Worm (Caenorhabditis elegans) whole organism, late embryonic: Measurements from ENCODE around the gene C44C1.6.

Source experiments
- C38D4.7 ChIP-seq: fragments of 200-800 bp; sonication (Bioruptor generic); optimal IDR thresholded peaks from 2 replicates; lab custom pipeline; 2018; ENCODE audit warnings: mild to moderate bottlenecking, missing genetic modification characterization, moderate library complexity, missing compliant biosample characterization
- F13H6.1 ChIP-seq: sonication (generic microtip); optimal IDR thresholded peaks from 2 replicates; lab custom pipeline; 2016; ENCODE audit warnings: missing genetic modification characterization, missing compliant biosample characterization
- K09A11.1 ChIP-seq: sonication (generic microtip); optimal IDR thresholded peaks from 2 replicates; lab custom pipeline; 2017; ENCODE audit warnings: antibody characterized with exemption, mild to moderate bottlenecking, missing genetic modification characterization, missing compliant biosample characterization; ENCODE audit not compliant: insufficient read depth
- ahr-1 ChIP-seq: sonication (generic microtip); optimal IDR thresholded peaks from 2 replicates; lab custom pipeline; 2016; ENCODE audit warnings: missing genetic modification characterization, missing compliant biosample characterization
- ama-1 ChIP-seq: fragments of 150-350 bp; optimal IDR thresholded peaks from 2 replicates; lab custom pipeline; 2014
- ceh-14 ChIP-seq: sonication (generic microtip); optimal IDR thresholded peaks from 2 replicates; lab custom pipeline; 2016; ENCODE audit warnings: missing genotype, missing genetic modification characterization, missing compliant biosample characterization
- ceh-2 ChIP-seq: sonication (generic microtip); optimal IDR thresholded peaks from 2 replicates; lab custom pipeline; 2016; ENCODE audit warnings: missing genotype, missing genetic modification characterization, missing compliant biosample characterization
- ceh-22 ChIP-seq: sonication (generic microtip); optimal IDR thresholded peaks from 2 replicates; lab custom pipeline; 2017; ENCODE audit warnings: missing biosample characterization, missing genetic modification characterization
- ceh-34 ChIP-seq: sonication (generic microtip); optimal IDR thresholded peaks from 2 replicates; lab custom pipeline; 2016; ENCODE audit warnings: mild to moderate bottlenecking, missing genetic modification characterization, missing compliant biosample characterization
- ceh-45 ChIP-seq: fragments of 200-800 bp; sonication (Bioruptor generic); IDR thresholded peaks from 2 replicates; pipeline ENCODE4 v1.3.6; 2022; ENCODE audit warnings: missing genetic modification reagents, missing genetic modification characterization, missing compliant biosample characterization
- ceh-48 ChIP-seq: sonication (generic microtip); optimal IDR thresholded peaks from 2 replicates; lab custom pipeline; 2016; ENCODE audit warnings: missing genetic modification characterization, inconsistent platforms, missing compliant biosample characterization
- ceh-6 ChIP-seq: fragments of 200-800 bp; sonication (Bioruptor generic); optimal IDR thresholded peaks from 2 replicates; lab custom pipeline; 2018; ENCODE audit warnings: mild to moderate bottlenecking, missing genetic modification characterization, missing compliant biosample characterization
- ceh-9 ChIP-seq: sonication (generic microtip); optimal IDR thresholded peaks from 2 replicates; lab custom pipeline; 2016; ENCODE audit warnings: mild to moderate bottlenecking, missing genetic modification characterization, inconsistent platforms, missing compliant biosample characterization
- che-1 ChIP-seq: sonication (generic microtip); optimal IDR thresholded peaks from 2 replicates; lab custom pipeline; 2016; ENCODE audit warnings: mild to moderate bottlenecking, missing genetic modification characterization, missing compliant biosample characterization
- dmd-4 ChIP-seq: sonication (generic microtip); optimal IDR thresholded peaks from 2 replicates; lab custom pipeline; 2016; ENCODE audit warnings: borderline replicate concordance, missing genetic modification characterization, missing compliant biosample characterization
- elt-2 ChIP-seq: sonication (generic microtip); optimal IDR thresholded peaks from 2 replicates; lab custom pipeline; 2016; ENCODE audit warnings: missing genetic modification reagents, missing genetic modification characterization, missing compliant biosample characterization
- ets-4 ChIP-seq: sonication (generic microtip); optimal IDR thresholded peaks from 2 replicates; lab custom pipeline; 2016; ENCODE audit warnings: missing genetic modification characterization, missing compliant biosample characterization
- eyg-1 ChIP-seq: sonication (generic microtip); optimal IDR thresholded peaks from 2 replicates; lab custom pipeline; 2016; ENCODE audit warnings: missing genotype, missing genetic modification characterization, missing compliant biosample characterization
- fkh-6 ChIP-seq: sonication (generic microtip); optimal IDR thresholded peaks from 2 replicates; lab custom pipeline; 2016; ENCODE audit warnings: missing genetic modification characterization, missing compliant biosample characterization
- gmeb-2 ChIP-seq: sonication (generic microtip); optimal IDR thresholded peaks from 2 replicates; lab custom pipeline; 2016; ENCODE audit warnings: missing genetic modification characterization, inconsistent platforms, missing compliant biosample characterization
- hlh-15 ChIP-seq: sonication (generic microtip); optimal IDR thresholded peaks from 2 replicates; lab custom pipeline; 2016; ENCODE audit warnings: missing genetic modification characterization, missing compliant biosample characterization
- hlh-30 ChIP-seq: sonication (generic microtip); optimal IDR thresholded peaks from 2 replicates; lab custom pipeline; 2017; ENCODE audit warnings: antibody characterized with exemption, missing genetic modification characterization, missing compliant biosample characterization; ENCODE audit not compliant: insufficient read depth
- hlh-6 ChIP-seq: sonication (generic microtip); optimal IDR thresholded peaks from 2 replicates; lab custom pipeline; 2016; ENCODE audit warnings: missing genotype, missing genetic modification characterization, missing compliant biosample characterization
- lim-6 ChIP-seq: sonication (generic microtip); optimal IDR thresholded peaks from 2 replicates; lab custom pipeline; 2016; ENCODE audit warnings: missing genetic modification characterization, missing compliant biosample characterization
- lin-11 ChIP-seq: fragments of 200-800 bp; sonication (Bioruptor generic); optimal IDR thresholded peaks from 2 replicates; lab custom pipeline; 2018; ENCODE audit warnings: mild to moderate bottlenecking, missing genetic modification characterization, missing compliant biosample characterization
- mec-3 ChIP-seq: sonication (generic microtip); optimal IDR thresholded peaks from 2 replicates; lab custom pipeline; 2016; ENCODE audit warnings: borderline replicate concordance, missing genetic modification characterization, missing compliant biosample characterization
- nfya-1 ChIP-seq: sonication (generic microtip); optimal IDR thresholded peaks from 2 replicates; lab custom pipeline; 2017; ENCODE audit warnings: missing genetic modification characterization, mild to moderate bottlenecking, missing compliant biosample characterization, antibody characterized with exemption, moderate library complexity
- nhr-232 ChIP-seq: sonication (generic microtip); optimal IDR thresholded peaks from 2 replicates; lab custom pipeline; 2016; ENCODE audit warnings: missing genetic modification characterization, missing compliant biosample characterization
- npax-4 ChIP-seq: sonication (generic microtip); optimal IDR thresholded peaks from 2 replicates; lab custom pipeline; 2016; ENCODE audit warnings: missing genetic modification characterization, missing compliant biosample characterization
- odd-2 ChIP-seq: sonication (generic microtip); optimal IDR thresholded peaks from 2 replicates; lab custom pipeline; 2017; ENCODE audit warnings: antibody characterized with exemption, mild to moderate bottlenecking, missing genetic modification characterization, missing compliant biosample characterization
- pag-3 ChIP-seq: sonication (generic microtip); optimal IDR thresholded peaks from 2 replicates; lab custom pipeline; 2016; ENCODE audit warnings: missing compliant biosample characterization, missing genetic modification characterization, borderline replicate concordance
- pat-9 ChIP-seq: fragments of 200-800 bp; sonication (Bioruptor generic); optimal IDR thresholded peaks from 2 replicates; lab custom pipeline; 2018; ENCODE audit warnings: mild to moderate bottlenecking, missing genetic modification characterization, moderate library complexity, missing compliant biosample characterization
- pax-1 ChIP-seq: fragments of 150-350 bp; optimal IDR thresholded peaks from 2 replicates; lab custom pipeline; 2014; ENCODE audit warnings: missing biosample characterization, missing genetic modification characterization
- pha-4 ChIP-seq: fragments of 150-350 bp; optimal IDR thresholded peaks from 2 replicates; lab custom pipeline; 2018; ENCODE audit warnings: missing biosample characterization, missing genetic modification reagents, missing genetic modification characterization
- pros-1 ChIP-seq: fragments of 150-350 bp; optimal IDR thresholded peaks from 2 replicates; lab custom pipeline; 2014; ENCODE audit warnings: missing biosample characterization, missing genetic modification reagents, missing genetic modification characterization
- ref-2 ChIP-seq: sonication (generic microtip); optimal IDR thresholded peaks from 2 replicates; lab custom pipeline; 2016; ENCODE audit warnings: missing genetic modification characterization, missing compliant biosample characterization
- rnt-1 ChIP-seq: sonication (generic microtip); optimal IDR thresholded peaks from 2 replicates; lab custom pipeline; 2016; ENCODE audit warnings: missing genetic modification characterization, missing compliant biosample characterization
- sdc-2 ChIP-seq: sonication (generic microtip); optimal IDR thresholded peaks from 2 replicates; lab custom pipeline; 2016; ENCODE audit warnings: missing genotype, missing genetic modification characterization, missing compliant biosample characterization
- sox-4 ChIP-seq: sonication (generic microtip); optimal IDR thresholded peaks from 2 replicates; lab custom pipeline; 2017; ENCODE audit warnings: mild to moderate bottlenecking, missing genetic modification characterization, inconsistent platforms, missing compliant biosample characterization
- syd-9 ChIP-seq: sonication (generic microtip); optimal IDR thresholded peaks from 2 replicates; lab custom pipeline; 2016; ENCODE audit warnings: mild to moderate bottlenecking, missing genetic modification characterization, moderate library complexity, missing compliant biosample characterization
- tbx-2 ChIP-seq: sonication (generic microtip); optimal IDR thresholded peaks from 2 replicates; lab custom pipeline; 2016; ENCODE audit warnings: missing genetic modification characterization, missing compliant biosample characterization
- ttx-3 ChIP-seq: sonication (generic microtip); optimal IDR thresholded peaks from 2 replicates; lab custom pipeline; 2016; ENCODE audit warnings: missing genetic modification reagents, missing genetic modification characterization, missing compliant biosample characterization
- unc-42 ChIP-seq: sonication (generic microtip); optimal IDR thresholded peaks from 2 replicates; lab custom pipeline; 2016; ENCODE audit warnings: missing genotype, missing genetic modification characterization, missing compliant biosample characterization

C44C1.6 gene

DNA sequence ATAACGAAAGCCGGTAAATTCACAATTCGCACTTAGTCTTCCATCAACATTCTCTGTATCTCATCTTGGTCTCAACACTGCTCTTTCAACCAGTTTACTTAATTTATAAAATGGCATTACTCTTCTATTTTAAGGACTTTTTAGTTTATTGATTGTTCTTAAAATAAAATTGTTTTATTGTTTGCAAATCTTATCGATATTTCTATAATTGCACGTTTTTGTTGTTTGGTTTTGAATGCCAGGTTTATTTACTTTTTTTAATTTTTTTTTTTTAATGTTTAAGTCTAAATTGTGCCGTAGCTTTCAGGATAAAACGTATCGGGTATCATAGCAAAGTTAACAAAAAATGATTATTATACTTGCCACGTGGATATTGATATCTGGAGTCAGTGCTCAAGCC lies 12.5 kb downstream of the C44C1.6 start, which contains the start of gene chil-10:
TSS of gene chil-10 (plus strand) at position 301 of the 400 bp plus-strand sequence.
- no peak for TF ChIP-seq pros-1
- TF ChIP-seq unc-42 (tag; lab: Kevin White, UChicago), result no peak
- no peak for TF ChIP-seq gmeb-2
- no peak for TF ChIP-seq sdc-2
- TF ChIP-seq rnt-1, result no peak
- no peak for TF ChIP-seq ahr-1 (tag; lab: Kevin White, UChicago)
- TF ChIP-seq ceh-34, result no peak
- no peak for TF ChIP-seq mec-3
- no peak for TF ChIP-seq ref-2
- no peak for TF ChIP-seq pag-3
- no peak for TF ChIP-seq hlh-30
- TF ChIP-seq ets-4, result no peak

DNA sequence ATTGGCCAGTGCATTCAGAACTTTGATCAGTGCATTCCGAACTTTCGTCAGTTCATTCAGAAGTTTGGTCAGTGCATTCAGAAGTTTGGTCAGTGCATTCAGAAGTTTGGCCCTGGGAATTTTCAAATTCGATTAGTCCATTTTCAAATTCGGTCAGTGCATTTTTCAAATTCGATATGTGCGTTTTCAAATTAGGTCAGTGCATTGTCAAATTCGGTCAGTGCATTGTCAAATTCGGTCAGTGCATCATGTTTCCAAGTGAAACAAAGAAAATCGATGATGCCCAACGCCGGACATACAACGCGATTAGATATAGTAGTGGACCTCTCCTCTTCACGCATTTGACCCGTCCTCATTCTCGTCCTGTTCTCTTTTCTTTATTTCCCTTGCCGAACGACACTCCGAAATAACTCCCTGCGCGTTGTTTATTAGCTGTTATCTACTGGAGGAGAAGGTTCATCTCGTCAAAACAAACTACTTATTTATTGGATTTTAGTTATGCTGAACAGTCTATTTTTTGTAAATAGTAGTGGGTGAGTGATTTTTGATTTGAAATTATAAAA lies 15.5 kb downstream of the C44C1.6 start, which contains the start of gene apm-3:
TSS of gene apm-3 (plus strand) at position 477 of the 563 bp plus-strand sequence.
- TF ChIP-seq npax-4 (no peak), unc-42 (tag; lab: Kevin White, UChicago) (peak; percentile 68), che-1 (tag; lab: Kevin White, UChicago) (no peak), K09A11.1 (tag; lab: Kevin White, UChicago) (no peak), ceh-2 (tag; lab: Kevin White, UChicago) (no peak), dmd-4 (tag; lab: Kevin White, UChicago) (no peak), ceh-14 (tag; lab: Kevin White, UChicago) (no peak), lim-6 (no peak), eyg-1 (tag; lab: Kevin White, UChicago) (no peak), ahr-1 (tag; lab: Kevin White, UChicago) (no peak), sox-4 (tag; lab: Kevin White, UChicago) (no peak), ceh-34 (no peak), ceh-48 (peak; percentile 41), ref-2 (peak; percentile 10), ttx-3 (tag; lab: Kevin White, UChicago) (no peak), C38D4.7 (GFP tag; lab: Kevin White, UChicago) (no peak), pha-4 (tag; lab: Kevin White, UChicago) (no peak), lin-11 (tag; lab: Kevin White, UChicago) (no peak), pros-1 (no peak), pax-1 (tag; lab: Kevin White, UChicago) (no peak), elt-2 (peak; percentile 40), hlh-6 (no peak), sdc-2 (no peak), fkh-6 (tag; lab: Kevin White, UChicago) (no peak), hlh-30 (no peak), tbx-2 (peak; percentile 34), ets-4 (no peak), rnt-1 (no peak), syd-9 (tag; lab: Kevin White, UChicago) (no peak), hlh-15 (no peak), F13H6.1 (tag; lab: Kevin White, UChicago) (no peak), ceh-6 (GFP tag; lab: Kevin White, UChicago) (no peak), ceh-9 (no peak), ceh-45 (GFP tag; lab: Robert Waterston, UW) (no peak), ama-1 (lab: Kevin White, UChicago) (no peak), ceh-22 (no peak), pat-9 (no peak), odd-2 (no peak), nhr-232 (tag; lab: Kevin White, UChicago) (no peak), nfya-1 (peak; percentile 52)
